Worm (Caenorhabditis elegans): ENCODE measurements around the gene srj-38.
"Not testable (repeated sequence)": the region's sequence is repeated elsewhere in the genome, so short reads cannot be mapped to it uniquely, and the experiment has no call there.

The srj-38 gene

ce11 chrV:884324-884723, at the start of gene srj-38:
TSS of gene srj-38 (minus strand) at chrV:884424.
- TF ChIP-seq unc-62 (GFP tag; optimal IDR thresholded peaks at IDR 0.05): no peak

- TF ChIP-seq unc-62 (GFP tag; optimal IDR thresholded peaks at IDR 0.05): no peak
These were observed 33.3 kb upstream of the srj-38 start, which contains the start of gene H24K24.2 for ce11 chrV:917488-917887. TSS of gene H24K24.2 (plus strand) at chrV:917788.

ce11 chrV:915716-916115, 31.5 kb upstream of the srj-38 start:
- TF ChIP-seq unc-62 (GFP tag; optimal IDR thresholded peaks at IDR 0.05): no peak

ce11 chrV:911474-911873, 27.2 kb upstream of the srj-38 start, which contains the start of gene adh-5:
TSS of gene adh-5 (plus strand) at chrV:911774.
- no peak for TF ChIP-seq unc-62 (GFP tag; optimal IDR thresholded peaks at IDR 0.05)

- no peak for TF ChIP-seq unc-62 (GFP tag; optimal IDR thresholded peaks at IDR 0.05)
These were observed 26.4 kb upstream of the srj-38 start for ce11 chrV:910588-910987.

ce11 chrV:908681-909080, 24.5 kb upstream of the srj-38 start:
- no peak for TF ChIP-seq unc-62 (GFP tag; optimal IDR thresholded peaks at IDR 0.05)

ce11 chrV:904232-904983, 20.2 kb upstream of the srj-38 start, which contains the start of gene trm-2A:
TSS of gene trm-2A (plus strand) at chrV:904963.
- TF ChIP-seq unc-62 (GFP tag; optimal IDR thresholded peaks at IDR 0.05): no peak

- no peak for TF ChIP-seq unc-62 (GFP tag; optimal IDR thresholded peaks at IDR 0.05)
These were observed 19.2 kb upstream of the srj-38 start, which contains the start of gene fmo-5 for ce11 chrV:903460-903859. TSS of gene fmo-5 (minus strand) at chrV:903665.

- TF ChIP-seq unc-62 (GFP tag; optimal IDR thresholded peaks at IDR 0.05): no peak
These were observed 14.9 kb upstream of the srj-38 start, which contains the start of gene nas-32 for ce11 chrV:899087-899486. TSS of gene nas-32 (minus strand) at chrV:899187.

ce11 chrV:893437-894018, 9.3 kb upstream of the srj-38 start, which contains the start of the genes srlf-23 and srlf-20:
TSS of gene srlf-23 (minus strand) at chrV:893537.
TSS of gene srlf-20 (plus strand) at chrV:893968.
- TF ChIP-seq unc-62 (GFP tag; optimal IDR thresholded peaks at IDR 0.05): no peak

- not testable (repeated sequence) for TF ChIP-seq unc-62 (GFP tag; optimal IDR thresholded peaks at IDR 0.05)
These were observed 6.6 kb upstream of the srj-38 start, which contains the start of gene srlf-22 for ce11 chrV:890835-891234. TSS of gene srlf-22 (plus strand) at chrV:891135.

- TF ChIP-seq unc-62 (GFP tag; optimal IDR thresholded peaks at IDR 0.05): no peak
These were observed 6.2 kb upstream of the srj-38 start, which contains the start of gene srlf-21 for ce11 chrV:890423-890822. TSS of gene srlf-21 (minus strand) at chrV:890523.

ce11 chrV:889216-889615, 5.0 kb upstream of the srj-38 start, which contains the start of gene T02B11.6:
TSS of gene T02B11.6 (minus strand) at chrV:889316.
- no peak for TF ChIP-seq unc-62 (GFP tag; optimal IDR thresholded peaks at IDR 0.05)

- no peak for TF ChIP-seq unc-62 (GFP tag; optimal IDR thresholded peaks at IDR 0.05)
These were observed 5.1 kb downstream of the srj-38 start, which contains the start of gene srg-53 for ce11 chrV:879171-879570. TSS of gene srg-53 (plus strand) at chrV:879471.

ce11 chrV:878567-878966, 5.7 kb downstream of the srj-38 start, which contains the start of gene T02B11.8:
TSS of gene T02B11.8 (minus strand) at chrV:878667.
- TF ChIP-seq unc-62 (GFP tag; optimal IDR thresholded peaks at IDR 0.05): no peak

ce11 chrV:875945-876344, 8.3 kb downstream of the srj-38 start, which contains the start of gene T02B11.9:
TSS of gene T02B11.9 (plus strand) at chrV:876245.
- no peak for TF ChIP-seq unc-62 (GFP tag; optimal IDR thresholded peaks at IDR 0.05)

All from whole organism, dauer.